Fruit fly (Drosophila melanogaster) whole organism, embryonic: ENCODE data around the gene CG15717.

Source experiments
- Asciz ChIP-seq: fragments of 200-800 bp; sonication (Bioruptor generic); optimal IDR thresholded peaks from 2 replicates; lab custom pipeline; 2017; ENCODE audit warnings: missing biosample characterization, mild to moderate bottlenecking, missing genetic modification characterization, missing genetic modification reagents
- Awh ChIP-seq: fragments of 200-800 bp; sonication (Bioruptor generic); IDR thresholded peaks from 2 replicates; pipeline ENCODE4, ENCODE4 v1.3.6; 2022; ENCODE audit warnings: missing biosample characterization, missing genetic modification characterization
- CG1024 ChIP-seq: fragments of 200-800 bp; sonication (Bioruptor generic); IDR thresholded peaks from 2 replicates; pipeline ENCODE4 v1.3.6; 2022; ENCODE audit warnings: missing biosample characterization, missing genetic modification characterization
- CG10543 ChIP-seq: fragments of 200-800 bp; sonication (Bioruptor generic); optimal IDR thresholded peaks from 3 replicates; lab custom pipeline; 2017; ENCODE audit warnings: missing biosample characterization, mild to moderate bottlenecking, missing genetic modification characterization, moderate library complexity
- CG11560 ChIP-seq: fragments of 200-800 bp; sonication (Bioruptor generic); IDR thresholded peaks from 3 replicates; pipeline ENCODE4 v1.3.6; 2022; ENCODE audit warnings: missing biosample characterization, missing genetic modification characterization
- CG12071 ChIP-seq: fragments of 200-800 bp; sonication (Bioruptor generic); optimal IDR thresholded peaks from 3 replicates; lab custom pipeline; 2018; ENCODE audit warnings: missing biosample characterization, mild to moderate bottlenecking, missing genetic modification characterization
- CG12769 ChIP-seq: fragments of 200-800 bp; sonication (Bioruptor generic); optimal IDR thresholded peaks from 2 replicates; lab custom pipeline; 2019; ENCODE audit warnings: missing biosample characterization, mild to moderate bottlenecking, missing genetic modification characterization, moderate library complexity
- CG13123 ChIP-seq: fragments of 200-800 bp; sonication (Bioruptor generic); optimal IDR thresholded peaks from 2 replicates; lab custom pipeline; 2016; ENCODE audit warnings: missing biosample characterization, missing genetic modification characterization
- CG14441 ChIP-seq: fragments of 200-800 bp; sonication (Bioruptor generic); IDR thresholded peaks from 2 replicates; pipeline ENCODE4 v1.3.6; 2022; ENCODE audit warnings: missing biosample characterization, missing genetic modification characterization
- CG15073 ChIP-seq: fragments of 200-800 bp; sonication (Bioruptor generic); optimal IDR thresholded peaks from 2 replicates; lab custom pipeline; 2016; ENCODE audit warnings: missing biosample characterization, missing genetic modification characterization
- CG16779 ChIP-seq: fragments of 200-800 bp; sonication (Bioruptor generic); IDR thresholded peaks from 2 replicates; pipeline ENCODE4 v1.3.6; 2022; ENCODE audit warnings: missing biosample characterization, missing genetic modification characterization
- CG17568 ChIP-seq: fragments of 200-800 bp; sonication (Bioruptor generic); optimal IDR thresholded peaks from 2 replicates; lab custom pipeline; 2018; ENCODE audit warnings: missing biosample characterization, mild to moderate bottlenecking, missing genetic modification characterization, moderate library complexity
- CG18262 ChIP-seq: fragments of 200-800 bp; optimal IDR thresholded peaks from 3 replicates; lab custom pipeline; 2019; ENCODE audit warnings: missing biosample characterization, mild to moderate bottlenecking, missing genetic modification characterization, moderate library complexity
- CG2712 ChIP-seq: fragments of 200-800 bp; optimal IDR thresholded peaks from 3 replicates; lab custom pipeline; 2019; ENCODE audit warnings: missing biosample characterization, mild to moderate bottlenecking, missing genetic modification characterization, moderate library complexity
- CG31388 ChIP-seq: fragments of 200-800 bp; sonication (Bioruptor generic); optimal IDR thresholded peaks from 2 replicates; lab custom pipeline; 2016; ENCODE audit warnings: missing biosample characterization, missing genetic modification characterization
- CG31441 ChIP-seq: fragments of 200-800 bp; sonication (Bioruptor generic); IDR thresholded peaks from 2 replicates; pipeline ENCODE4 v1.3.6; 2022; ENCODE audit warnings: missing biosample characterization, missing genetic modification characterization
- CG3407 ChIP-seq: fragments of 200-800 bp; sonication (Bioruptor generic); optimal IDR thresholded peaks from 2 replicates; lab custom pipeline; 2018; ENCODE audit warnings: missing biosample characterization, mild to moderate bottlenecking, missing genetic modification characterization
- CG4617 ChIP-seq: fragments of 200-800 bp; sonication (Bioruptor generic); optimal IDR thresholded peaks from 3 replicates; lab custom pipeline; 2016; ENCODE audit warnings: missing biosample characterization, missing genetic modification characterization, borderline replicate concordance
- CG5180 ChIP-seq: fragments of 200-800 bp; sonication (Bioruptor generic); optimal IDR thresholded peaks from 3 replicates; lab custom pipeline; 2017; ENCODE audit warnings: missing biosample characterization, missing genetic modification characterization, mild to moderate bottlenecking, moderate library complexity, missing genetic modification reagents
- CG5953 ChIP-seq: fragments of 200-800 bp; sonication (Bioruptor generic); IDR thresholded peaks from 2 replicates; pipeline ENCODE4 v1.3.6; 2022; ENCODE audit warnings: missing biosample characterization, missing genetic modification characterization
- CG6791 ChIP-seq: fragments of 200-800 bp; sonication (Bioruptor generic); IDR thresholded peaks from 3 replicates; pipeline ENCODE4 v1.3.6; 2022; ENCODE audit warnings: missing biosample characterization, missing genetic modification characterization; ENCODE audit not compliant: partially characterized antibody
- CG6854 ChIP-seq: fragments of 200-800 bp; sonication (Bioruptor generic); optimal IDR thresholded peaks from 3 replicates; lab custom pipeline; 2017; ENCODE audit warnings: missing biosample characterization, mild to moderate bottlenecking, missing genetic modification characterization
- CG8944 ChIP-seq: fragments of 200-800 bp; sonication (Bioruptor generic); optimal IDR thresholded peaks from 3 replicates; lab custom pipeline; 2016; ENCODE audit warnings: missing biosample characterization, missing genetic modification characterization
- CG9727 ChIP-seq: fragments of 200-800 bp; sonication (Bioruptor generic); optimal IDR thresholded peaks from 3 replicates; lab custom pipeline; 2017; ENCODE audit warnings: missing biosample characterization, mild to moderate bottlenecking, missing genetic modification characterization
- D19A ChIP-seq: fragments of 200-800 bp; optimal IDR thresholded peaks from 3 replicates; lab custom pipeline; 2019; ENCODE audit warnings: missing biosample characterization, mild to moderate bottlenecking, missing genetic modification characterization, moderate library complexity
- ERR ChIP-seq: fragments of 200-800 bp; sonication (Bioruptor generic); optimal IDR thresholded peaks from 2 replicates; lab custom pipeline; 2016; ENCODE audit warnings: missing biosample characterization, missing genetic modification characterization
- Fer1 ChIP-seq: fragments of 200-800 bp; sonication (Bioruptor generic); optimal IDR thresholded peaks from 2 replicates; lab custom pipeline; 2017; ENCODE audit warnings: missing biosample characterization, mild to moderate bottlenecking, missing genetic modification characterization
- H2.0 ChIP-seq: fragments of 200-800 bp; sonication (Bioruptor generic); IDR thresholded peaks from 2 replicates; pipeline ENCODE4 v1.3.6; 2022; ENCODE audit warnings: missing biosample characterization, missing genetic modification characterization
- HLH3B ChIP-seq: fragments of 200-800 bp; sonication (Bioruptor generic); IDR thresholded peaks from 2 replicates; pipeline ENCODE4 v1.3.6; 2022; ENCODE audit warnings: missing biosample characterization, missing genetic modification characterization
- Hr39 ChIP-seq: fragments of >200 bp; optimal IDR thresholded peaks from 2 replicates; lab custom pipeline; 2017
- Pdp1 ChIP-seq, 2 experiments: fragments of 200-800 bp; sonication (Bioruptor generic); optimal IDR thresholded peaks; 3 replicates each; lab custom pipeline; 2016; ENCODE audit warnings: missing biosample characterization in 2 of 2, missing genetic modification characterization in 2 of 2, mild to moderate bottlenecking in 1 of 2, moderate library complexity in 1 of 2
- Xrp1 ChIP-seq: fragments of 200-800 bp; sonication (Bioruptor generic); IDR thresholded peaks from 2 replicates; pipeline ENCODE4 v1.3.6; 2022; ENCODE audit warnings: missing biosample characterization, missing genetic modification characterization
- ap ChIP-seq: fragments of 200-800 bp; sonication (Bioruptor generic); IDR thresholded peaks from 2 replicates; pipeline ENCODE4 v1.3.6; 2022; ENCODE audit warnings: missing biosample characterization, missing genetic modification characterization
- cas ChIP-seq: fragments of 200-800 bp; sonication (Bioruptor generic); IDR thresholded peaks from 2 replicates; pipeline ENCODE4 v1.3.6; 2022; ENCODE audit warnings: missing biosample characterization, missing genetic modification characterization
- corto ChIP-seq: fragments of 200-800 bp; sonication (Bioruptor generic); optimal IDR thresholded peaks from 2 replicates; lab custom pipeline; 2016; ENCODE audit warnings: missing biosample characterization, mild to moderate bottlenecking, missing genetic modification characterization, moderate library complexity
- croc ChIP-seq: fragments of 200-800 bp; sonication (Bioruptor generic); conservative IDR thresholded peaks from 3 replicates; pipeline ENCODE4 v1.3.6; 2022; ENCODE audit warnings: missing biosample characterization, missing genetic modification characterization
- disco-r ChIP-seq: fragments of 200-800 bp; sonication (Bioruptor generic); optimal IDR thresholded peaks from 2 replicates; lab custom pipeline; 2016; ENCODE audit warnings: missing biosample characterization, missing genetic modification characterization
- dmrt99B ChIP-seq: fragments of 200-800 bp; sonication (Bioruptor generic); optimal IDR thresholded peaks from 2 replicates; lab custom pipeline; 2018; ENCODE audit warnings: missing biosample characterization, mild to moderate bottlenecking, missing genetic modification characterization, moderate library complexity
- fd64A ChIP-seq: fragments of 200-800 bp; sonication (Bioruptor generic); optimal IDR thresholded peaks from 3 replicates; lab custom pipeline; 2018; ENCODE audit warnings: missing biosample characterization, mild to moderate bottlenecking, missing genetic modification characterization
- fd96Cb ChIP-seq: fragments of 200-800 bp; sonication (Bioruptor generic); optimal IDR thresholded peaks from 2 replicates; lab custom pipeline; 2018; ENCODE audit warnings: missing biosample characterization, mild to moderate bottlenecking, missing genetic modification characterization, moderate library complexity
- grn ChIP-seq: fragments of 200-800 bp; sonication (Bioruptor generic); optimal IDR thresholded peaks from 3 replicates; lab custom pipeline; 2017; ENCODE audit warnings: missing biosample characterization, missing genetic modification characterization
- gsb-n ChIP-seq: fragments of 200-800 bp; sonication (Bioruptor generic); optimal IDR thresholded peaks from 3 replicates; lab custom pipeline; 2018; ENCODE audit warnings: missing biosample characterization, mild to moderate bottlenecking, missing genetic modification characterization
- ind ChIP-seq: fragments of 200-800 bp; sonication (Bioruptor generic); optimal IDR thresholded peaks from 3 replicates; lab custom pipeline; 2016; ENCODE audit warnings: missing biosample characterization, missing genetic modification characterization
- insv ChIP-seq, 2 experiments: fragments of 200-800 bp; sonication (Bioruptor generic); optimal IDR thresholded peaks; 3 replicates each; lab custom pipeline; 2016 to 2018; ENCODE audit warnings: missing biosample characterization in 2 of 2, missing genetic modification characterization in 2 of 2
- nom ChIP-seq: fragments of 200-800 bp; sonication (Bioruptor generic); optimal IDR thresholded peaks from 2 replicates; lab custom pipeline; 2017; ENCODE audit warnings: missing biosample characterization, missing genetic modification characterization, mild to moderate bottlenecking, moderate library complexity, missing genetic modification reagents
- shn ChIP-seq: fragments of 200-800 bp; sonication (Bioruptor generic); optimal IDR thresholded peaks from 3 replicates; lab custom pipeline; 2016; ENCODE audit warnings: missing biosample characterization, missing genetic modification characterization
- trem ChIP-seq: fragments of 200-800 bp; optimal IDR thresholded peaks from 3 replicates; lab custom pipeline; 2019; ENCODE audit warnings: missing biosample characterization, mild to moderate bottlenecking, missing genetic modification characterization, moderate library complexity
- ttk ChIP-seq: fragments of 200-800 bp; sonication (Bioruptor generic); IDR thresholded peaks from 2 replicates; pipeline ENCODE4 v2.1.2; 2022; ENCODE audit warnings: missing biosample characterization, missing genetic modification characterization
- tx ChIP-seq: fragments of 200-800 bp; sonication (Bioruptor generic); optimal IDR thresholded peaks from 2 replicates; lab custom pipeline; 2016; ENCODE audit warnings: missing biosample characterization, missing genetic modification characterization
- vfl ChIP-seq: fragments of 200-800 bp; sonication (Bioruptor generic); optimal IDR thresholded peaks from 2 replicates; lab custom pipeline; 2016; ENCODE audit warnings: missing biosample characterization, missing genetic modification characterization

CG15717 gene

dm6 chrX:13131063-13131773, 2.5 kb downstream of the CG15717 start (continued):
- TF ChIP-seq CG31388 (peak; percentile 97), CG14441 (GFP tag; lab: Robert Waterston, UW) (peak; percentile 99), corto (GFP tag; lab: Kevin White, UChicago) (peak; percentile 92), CG11560 (tag; lab: Robert Waterston, UW) (peak; percentile 94), Hr39 (lab: Kevin White, UChicago) (no peak), grn (GFP tag; lab: Kevin White, UChicago) (peak; percentile 89), CG5180 (GFP tag; lab: Kevin White, UChicago) (peak; percentile 93), fd96Cb (tag; lab: Kevin White, UChicago) (peak; percentile 97), trem (tag; lab: Kevin White, UChicago) (peak; percentile 90), CG12769 (peak; percentile 100), Fer1 (GFP tag; lab: Kevin White, UChicago) (peak; percentile 99), Awh (GFP tag; lab: Robert Waterston, UW) (peak; percentile 99), fd64A (GFP tag; lab: Kevin White, UChicago) (peak; percentile 95), CG9727 (GFP tag; lab: Kevin White, UChicago) (peak; percentile 98), Pdp1 (GFP tag; optimal IDR thresholded peaks at IDR 0.05; lab: Kevin White, UChicago) (peak; percentile 98 to 99), CG6791 (GFP tag; lab: Robert Waterston, UW) (peak; percentile 42; the same call in 1 of the 3 replicates), CG17568 (GFP tag; lab: Kevin White, UChicago) (peak; percentile 96), CG4617 (peak; percentile 99), shn (GFP tag; lab: Kevin White, UChicago) (peak; percentile 99), disco-r (GFP tag; lab: Kevin White, UChicago) (peak; percentile 99), CG12071 (GFP tag; lab: Kevin White, UChicago) (peak; percentile 99), CG16779 (GFP tag; lab: Robert Waterston, UW) (peak; percentile 99), CG8944 (peak; percentile 99), ind (GFP tag; lab: Kevin White, UChicago) (peak; percentile 100), Asciz (GFP tag; lab: Kevin White, UChicago) (peak; percentile 96), insv (GFP tag; optimal IDR thresholded peaks at IDR 0.05; lab: Kevin White, UChicago) (peak in 1 of 2 experiments; percentile 78), CG6854 (GFP tag; lab: Kevin White, UChicago) (peak; percentile 98), CG5953 (GFP tag; lab: Robert Waterston, UW) (peak; percentile 99), croc (GFP tag; lab: Robert Waterston, UW) (peak; percentile 98), H2.0 (GFP tag; lab: Robert Waterston, UW) (peak; percentile 99), dmrt99B (tag; lab: Kevin White, UChicago) (peak; percentile 99), tx (GFP tag; lab: Kevin White, UChicago) (peak; percentile 99), nom (GFP tag; lab: Kevin White, UChicago) (peak; percentile 73), CG3407 (GFP tag; lab: Kevin White, UChicago) (peak; percentile 96), CG1024 (GFP tag; lab: Robert Waterston, UW) (peak; percentile 97), D19A (tag; lab: Kevin White, UChicago) (peak; percentile 95), ap (peak; percentile 98), vfl (GFP tag; lab: Kevin White, UChicago) (peak; percentile 99), CG2712 (tag; lab: Kevin White, UChicago) (peak; percentile 98), cas (GFP tag; lab: Robert Waterston, UW) (peak; percentile 98), CG13123 (GFP tag; lab: Kevin White, UChicago) (peak; percentile 98), CG15073 (GFP tag; lab: Kevin White, UChicago) (peak; percentile 87), CG31441 (GFP tag; lab: Robert Waterston, UW) (peak; percentile 97), ERR (GFP tag; lab: Kevin White, UChicago) (peak; percentile 98), ttk (GFP tag; lab: Robert Waterston, UW) (peak; percentile 100), gsb-n (tag; lab: Kevin White, UChicago) (peak; percentile 95), CG18262 (tag; lab: Kevin White, UChicago) (peak; percentile 96), HLH3B (GFP tag; lab: Robert Waterston, UW) (peak; percentile 99), CG10543 (GFP tag; lab: Kevin White, UChicago) (peak; percentile 99), Xrp1 (peak; percentile 99)
